Worm (Caenorhabditis elegans) whole organism, mixed stage, embryonic: Measurements from ENCODE around the gene pyc-1.

Experiments
- M03D4.4 ChIP-seq: sonication (generic microtip); optimal IDR thresholded peaks from 2 replicates; lab custom pipeline; 2017; ENCODE audit warnings: mild to moderate bottlenecking, missing genetic modification characterization, missing compliant biosample characterization
- bed-3 ChIP-seq: fragments of 200-800 bp; sonication (Bioruptor generic); optimal IDR thresholded peaks from 3 replicates; lab custom pipeline; 2018; ENCODE audit warnings: mild to moderate bottlenecking, missing genetic modification characterization, moderate library complexity, missing compliant biosample characterization
- blmp-1 ChIP-seq: fragments of 150-350 bp; optimal IDR thresholded peaks from 2 replicates; lab custom pipeline; 2014; ENCODE audit warnings: missing biosample characterization, missing genetic modification characterization
- ceh-39 ChIP-seq: fragments of 150-350 bp; optimal IDR thresholded peaks from 2 replicates; lab custom pipeline; 2014; ENCODE audit warnings: missing biosample characterization, missing genetic modification characterization
- ceh-43 ChIP-seq: fragments of 200-800 bp; sonication (Bioruptor generic); optimal IDR thresholded peaks from 2 replicates; lab custom pipeline; 2018; ENCODE audit warnings: mild to moderate bottlenecking, missing genetic modification characterization, moderate library complexity, missing compliant biosample characterization
- ceh-83 ChIP-seq: fragments of 200-800 bp; sonication (Bioruptor generic); optimal IDR thresholded peaks from 2 replicates; lab custom pipeline; 2018; ENCODE audit warnings: mild to moderate bottlenecking, missing genetic modification characterization, missing compliant biosample characterization
- ces-1 ChIP-seq: fragments of 150-350 bp; optimal IDR thresholded peaks from 2 replicates; lab custom pipeline; 2014; ENCODE audit warnings: missing biosample characterization, missing genetic modification reagents, missing genetic modification characterization
- cnd-1 ChIP-seq: fragments of 200-800 bp; sonication (Bioruptor generic); optimal IDR thresholded peaks from 2 replicates; lab custom pipeline; 2018; ENCODE audit warnings: mild to moderate bottlenecking, missing genetic modification characterization, missing compliant biosample characterization
- drap-1 ChIP-seq: fragments of 200-800 bp; sonication (Bioruptor generic); optimal IDR thresholded peaks from 3 replicates; lab custom pipeline; 2018; ENCODE audit warnings: mild to moderate bottlenecking, missing genetic modification characterization, missing compliant biosample characterization
- elt-1 ChIP-seq: sonication (generic microtip); optimal IDR thresholded peaks from 2 replicates; lab custom pipeline; 2017; ENCODE audit warnings: missing genetic modification characterization, mild to moderate bottlenecking, missing compliant biosample characterization, antibody characterized with exemption, moderate library complexity, borderline replicate concordance; ENCODE audit not compliant: insufficient read depth
- elt-3 ChIP-seq: fragments of 150-350 bp; optimal IDR thresholded peaks from 2 replicates; lab custom pipeline; 2014; ENCODE audit warnings: missing biosample characterization, missing genetic modification characterization
- flh-1 ChIP-seq: fragments of 200-800 bp; sonication (Bioruptor generic); optimal IDR thresholded peaks from 2 replicates; lab custom pipeline; 2018; ENCODE audit warnings: mild to moderate bottlenecking, missing genetic modification characterization, moderate library complexity, missing compliant biosample characterization
- ham-2 ChIP-seq: fragments of 200-800 bp; sonication (Bioruptor generic); optimal IDR thresholded peaks from 2 replicates; lab custom pipeline; 2018; ENCODE audit warnings: mild to moderate bottlenecking, missing genetic modification characterization, missing compliant biosample characterization
- hlh-1 ChIP-seq: fragments of 150-350 bp; optimal IDR thresholded peaks from 2 replicates; lab custom pipeline; 2014; ENCODE audit warnings: missing biosample characterization, missing genetic modification reagents, missing genetic modification characterization
- lin-13 ChIP-seq: fragments of 150-350 bp; optimal IDR thresholded peaks from 2 replicates; lab custom pipeline; 2014; ENCODE audit warnings: missing biosample characterization, missing genetic modification characterization
- lin-32 ChIP-seq: fragments of 200-800 bp; sonication (Bioruptor generic); optimal IDR thresholded peaks from 2 replicates; lab custom pipeline; 2018; ENCODE audit warnings: mild to moderate bottlenecking, missing genetic modification characterization, missing compliant biosample characterization
- lsy-2 ChIP-seq: fragments of 150-350 bp; optimal IDR thresholded peaks from 2 replicates; lab custom pipeline; 2014; ENCODE audit warnings: missing biosample characterization, missing genetic modification characterization
- mab-5 ChIP-seq: fragments of 150-350 bp; optimal IDR thresholded peaks from 2 replicates; lab custom pipeline; 2014; ENCODE audit warnings: missing biosample characterization, missing genetic modification characterization
- mep-1 ChIP-seq: fragments of 150-350 bp; optimal IDR thresholded peaks from 2 replicates; lab custom pipeline; 2017; ENCODE audit warnings: missing biosample characterization, missing genetic modification reagents, missing genetic modification characterization, inconsistent platforms
- mls-2 ChIP-seq: sonication (generic microtip); optimal IDR thresholded peaks from 2 replicates; lab custom pipeline; 2016; ENCODE audit warnings: mild to moderate bottlenecking, missing genetic modification characterization, moderate library complexity, missing compliant biosample characterization
- nhr-12 ChIP-seq: fragments of 150-350 bp; optimal IDR thresholded peaks from 2 replicates; lab custom pipeline; 2014; ENCODE audit warnings: missing biosample characterization, missing genetic modification characterization
- nhr-2 ChIP-seq: fragments of 150-350 bp; optimal IDR thresholded peaks from 2 replicates; lab custom pipeline; 2014; ENCODE audit warnings: missing biosample characterization, missing genetic modification characterization
- nhr-237 ChIP-seq: fragments of 150-350 bp; optimal IDR thresholded peaks from 2 replicates; lab custom pipeline; 2014; ENCODE audit warnings: missing biosample characterization, missing genetic modification characterization
- nhr-28 ChIP-seq: fragments of 150-350 bp; optimal IDR thresholded peaks from 2 replicates; lab custom pipeline; 2014; ENCODE audit warnings: missing biosample characterization, missing genetic modification characterization
- nhr-76 ChIP-seq: sonication (generic microtip); optimal IDR thresholded peaks from 2 replicates; lab custom pipeline; 2017; ENCODE audit warnings: missing biosample characterization, missing genetic modification characterization
- pha-4 ChIP-seq: fragments of 150-350 bp; optimal IDR thresholded peaks from 2 replicates; lab custom pipeline; 2018; ENCODE audit warnings: missing biosample characterization, missing genetic modification reagents, missing genetic modification characterization
- sem-2 ChIP-seq: fragments of 200-800 bp; sonication (Bioruptor generic); optimal IDR thresholded peaks from 2 replicates; lab custom pipeline; 2018; ENCODE audit warnings: mild to moderate bottlenecking, missing genetic modification characterization, missing compliant biosample characterization
- snpc-4 ChIP-seq: fragments of 150-350 bp; optimal IDR thresholded peaks from 2 replicates; lab custom pipeline; 2014; ENCODE audit warnings: missing biosample characterization, missing genetic modification characterization
- sptf-1 ChIP-seq: sonication (generic microtip); optimal IDR thresholded peaks from 2 replicates; lab custom pipeline; 2017; ENCODE audit warnings: mild to moderate bottlenecking, missing genetic modification characterization, moderate library complexity, missing compliant biosample characterization
- tbx-8 ChIP-seq: fragments of 200-800 bp; sonication (Bioruptor generic); optimal IDR thresholded peaks from 2 replicates; lab custom pipeline; 2018; ENCODE audit warnings: mild to moderate bottlenecking, missing genetic modification characterization, moderate library complexity, missing compliant biosample characterization
- unc-120 ChIP-seq: sonication (generic microtip); optimal IDR thresholded peaks from 2 replicates; lab custom pipeline; 2017; ENCODE audit warnings: missing genetic modification characterization, missing compliant biosample characterization; ENCODE audit not compliant: poor library complexity, severe bottlenecking
- unc-39 ChIP-seq: fragments of 150-350 bp; optimal IDR thresholded peaks from 2 replicates; lab custom pipeline; 2014; ENCODE audit warnings: missing biosample characterization, missing genetic modification characterization
- unc-62 ChIP-seq: fragments of 150-350 bp; optimal IDR thresholded peaks from 2 replicates; lab custom pipeline; 2014; ENCODE audit warnings: missing biosample characterization, missing genetic modification reagents, missing genetic modification characterization
- zip-8 ChIP-seq: fragments of 150-350 bp; optimal IDR thresholded peaks from 2 replicates; lab custom pipeline; 2014; ENCODE audit warnings: missing biosample characterization, missing genetic modification characterization
- ztf-11 ChIP-seq: fragments of 150-350 bp; optimal IDR thresholded peaks from 2 replicates; lab custom pipeline; 2014; ENCODE audit warnings: missing biosample characterization, missing genetic modification characterization

The pyc-1 gene

DNA sequence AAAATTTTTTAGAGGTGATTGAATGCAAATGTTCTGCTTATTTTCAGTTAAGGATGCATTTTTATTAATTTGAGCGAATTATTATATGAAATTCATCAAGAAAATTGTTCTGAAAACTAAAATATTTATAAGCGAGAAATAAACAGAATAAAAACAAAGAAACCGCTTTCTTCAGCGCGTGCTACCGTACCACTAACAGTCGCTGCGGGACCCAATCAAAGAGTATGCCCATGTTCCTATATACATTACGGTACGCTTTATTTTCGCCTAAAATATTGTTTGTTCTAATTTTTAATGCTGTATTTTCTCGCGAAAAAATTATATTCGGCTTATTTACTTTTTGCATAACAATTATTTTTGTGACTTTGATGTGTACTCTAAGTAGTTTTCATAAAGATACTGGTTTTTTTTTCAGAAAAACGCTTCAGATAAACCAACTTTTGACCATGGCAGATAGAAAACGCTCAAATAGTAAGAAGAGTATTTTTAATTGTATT lies 34.5 kb downstream of the pyc-1 start, which contains the start of gene F55A11.8:
F55A11.8 (plus strand) TSS at position 447 of the 497 bp plus-strand sequence.
- no peak for TF ChIP-seq lin-13
- TF ChIP-seq, all 35 proteins: peak for 0

DNA sequence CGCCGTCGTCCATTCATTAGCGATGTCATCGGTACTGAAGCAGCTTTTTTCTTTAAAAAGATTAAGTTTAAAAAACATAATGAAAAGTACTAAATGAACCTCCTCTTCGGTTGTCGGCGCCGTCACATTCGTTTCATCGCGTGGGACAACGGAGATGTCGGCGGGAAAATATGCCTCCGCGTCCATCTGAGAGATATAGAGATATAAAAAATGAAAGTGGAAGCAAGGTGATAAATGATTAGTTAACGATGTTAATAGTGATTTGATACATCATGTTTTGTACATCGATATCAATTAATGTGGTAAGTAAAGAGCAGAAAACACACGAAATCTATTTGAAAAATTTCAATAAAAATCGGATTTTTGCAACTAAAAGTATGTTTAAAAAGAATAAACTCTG lies 35.1 kb downstream of the pyc-1 start, which contains the start of gene F55A11.7:
F55A11.7 (minus strand) TSS at position 186 of the 400 bp plus-strand sequence.
- no peak for TF ChIP-seq sem-2 (GFP tag; lab: Kevin White, UChicago)
- no peak for TF ChIP-seq snpc-4
- TF ChIP-seq nhr-237 (tag; lab: Kevin White, UChicago), result no peak
- TF ChIP-seq hlh-1 (tag; lab: Kevin White, UChicago), result no peak
- TF ChIP-seq unc-39 (tag; lab: Kevin White, UChicago), result no peak
- no peak for TF ChIP-seq lin-32 (GFP tag; lab: Kevin White, UChicago)

ce11 chrV:11782809-11783440 lies 39.4 kb downstream of the pyc-1 start, which contains the start of gene F55A11.11:
Gene F55A11.11 (plus strand): TSS chrV:11783149.
- TF ChIP-seq elt-1 (peak; percentile 17), ces-1 (GFP tag; lab: Kevin White, UChicago) (no peak), M03D4.4 (tag; lab: Kevin White, UChicago) (peak; percentile 97), nhr-237 (tag; lab: Kevin White, UChicago) (peak; percentile 41), mep-1 (tag; lab: Kevin White, UChicago) (peak; percentile 57), cnd-1 (tag; lab: Kevin White, UChicago) (peak; percentile 97), mls-2 (tag; lab: Kevin White, UChicago) (peak; percentile 98), lin-13 (peak; percentile 83), zip-8 (tag; lab: Kevin White, UChicago) (no peak), pha-4 (peak; percentile 92), drap-1 (peak; percentile 99), unc-62 (peak; percentile 73), ceh-83 (peak; percentile 97), elt-3 (tag; lab: Kevin White, UChicago) (no peak), sem-2 (GFP tag; lab: Kevin White, UChicago) (peak; percentile 94), nhr-28 (tag; lab: Kevin White, UChicago) (peak; percentile 46), ham-2 (GFP tag; lab: Kevin White, UChicago) (peak; percentile 98), tbx-8 (GFP tag; lab: Kevin White, UChicago) (peak; percentile 86), nhr-76 (tag; lab: Kevin White, UChicago) (no peak), unc-39 (tag; lab: Kevin White, UChicago) (peak; percentile 52), blmp-1 (no peak), flh-1 (GFP tag; lab: Kevin White, UChicago) (peak; percentile 90), hlh-1 (tag; lab: Kevin White, UChicago) (peak; percentile 60), lsy-2 (tag; lab: Kevin White, UChicago) (peak; percentile 28), sptf-1 (tag; lab: Kevin White, UChicago) (peak; percentile 98), ztf-11 (tag; lab: Kevin White, UChicago) (peak; percentile 60), snpc-4 (no peak), nhr-2 (tag; lab: Kevin White, UChicago) (no peak), lin-32 (GFP tag; lab: Kevin White, UChicago) (peak; percentile 96), ceh-43 (GFP tag; lab: Kevin White, UChicago) (peak; percentile 92), ceh-39 (tag; lab: Kevin White, UChicago) (peak; percentile 28), bed-3 (GFP tag; lab: Kevin White, UChicago) (peak; percentile 91), mab-5 (tag; lab: Kevin White, UChicago) (no peak), nhr-12 (tag; lab: Kevin White, UChicago) (peak; percentile 85), unc-120 (tag; lab: Kevin White, UChicago) (peak; percentile 95)
